Comparison of ENCODE assay signal across 1 fruit fly cellular context in genomic region chr2L:13373435-13374242, dm6.
TF ChIP-seq lines count a peak whose summit lies in the region.

Gene Bdp1 (minus strand): TSS chr2L:13373890.
Gene CG6565 (plus strand): TSS chr2L:13374019.

TF ChIP-seq in whole organism, embryonic, 481 proteins besides CTCF, POLR2A, EP300 and RAD21 (continued from another document and continues in another):
- TF ChIP-seq CG10462 (GFP tag; optimal IDR thresholded peaks at IDR 0.05; lab: Kevin White, UChicago) (peak; percentile 98), Neu2 (GFP tag; optimal IDR thresholded peaks at IDR 0.05; lab: Kevin White, UChicago; ENCODE audit: borderline replicate concordance) (peak; percentile 96), gcm2 (GFP tag; optimal IDR thresholded peaks at IDR 0.05; lab: Kevin White, UChicago) (peak; percentile 97), pum (GFP tag; optimal IDR thresholded peaks at IDR 0.05; lab: Kevin White, UChicago) (peak; percentile 99), CG7372 (GFP tag; IDR thresholded peaks at IDR 0.05; lab: Robert Waterston, UW) (peak; percentile 96), btn (GFP tag; optimal IDR thresholded peaks at IDR 0.05; lab: Kevin White, UChicago) (peak; percentile 96), CG7556 (GFP tag; optimal IDR thresholded peaks at IDR 0.05; lab: Kevin White, UChicago) (peak; percentile 98), Sry-δ (GFP tag; optimal IDR thresholded peaks at IDR 0.05; lab: Kevin White, UChicago) (peak; percentile 85), CG16779 (GFP tag; IDR thresholded peaks at IDR 0.05; lab: Robert Waterston, UW) (peak; percentile 65; the same call in 1 of the 2 replicates), luna (GFP tag; optimal IDR thresholded peaks at IDR 0.05; lab: Kevin White, UChicago) (peak; percentile 97), ftz-f1 (GFP tag; optimal IDR thresholded peaks at IDR 0.05; lab: Kevin White, UChicago) (peak; percentile 52), corto (GFP tag; optimal IDR thresholded peaks at IDR 0.05; lab: Kevin White, UChicago) (peak; percentile 83), ash1 (GFP tag; optimal IDR thresholded peaks at IDR 0.05; lab: Kevin White, UChicago) (no peak), CG14014 (GFP tag; IDR thresholded peaks at IDR 0.05; lab: Robert Waterston, UW) (peak; percentile 95), D (optimal IDR thresholded peaks at IDR 0.05; lab: Kevin White, UChicago) (no peak), D (GFP tag; optimal IDR thresholded peaks at IDR 0.05; lab: Kevin White, UChicago) (peak; percentile 96), CG31388 (GFP tag; optimal IDR thresholded peaks at IDR 0.05; lab: Kevin White, UChicago) (peak; percentile 95), CG5953 (GFP tag; IDR thresholded peaks at IDR 0.05; lab: Robert Waterston, UW) (peak; percentile 76; the same call in 1 of the 2 replicates), Lim3 (GFP tag; IDR thresholded peaks at IDR 0.05; lab: Robert Waterston, UW) (peak; percentile 84), Camta (GFP tag; optimal IDR thresholded peaks at IDR 0.05; lab: Kevin White, UChicago) (peak; percentile 99), Bdp1 (GFP tag; optimal IDR thresholded peaks at IDR 0.05; lab: Kevin White, UChicago) (peak; percentile 96), CG11398 (GFP tag; optimal IDR thresholded peaks at IDR 0.05; lab: Kevin White, UChicago) (peak; percentile 96), Sry-β (GFP tag; optimal IDR thresholded peaks at IDR 0.05; lab: Kevin White, UChicago) (peak; percentile 88), crc (GFP tag; optimal IDR thresholded peaks at IDR 0.05; lab: Kevin White, UChicago) (peak; percentile 95), dimm (GFP tag; IDR thresholded peaks at IDR 0.05; lab: Robert Waterston, UW) (peak; percentile 82), nerfin-1 (tag; optimal IDR thresholded peaks at IDR 0.05; lab: Kevin White, UChicago) (peak; percentile 92), Jarid2 (GFP tag; optimal IDR thresholded peaks at IDR 0.05; lab: Kevin White, UChicago) (no peak), E2f2 (GFP tag; IDR thresholded peaks at IDR 0.05; lab: Robert Waterston, UW) (peak; percentile 76), CG4730 (GFP tag; IDR thresholded peaks at IDR 0.05; lab: Robert Waterston, UW) (peak; percentile 94), CG1602 (GFP tag; optimal IDR thresholded peaks at IDR 0.05; lab: Kevin White, UChicago) (peak; percentile 99), Fer2 (tag; optimal IDR thresholded peaks at IDR 0.05; lab: Kevin White, UChicago) (peak; percentile 93), Side (GFP tag; optimal IDR thresholded peaks at IDR 0.05; lab: Kevin White, UChicago) (peak; percentile 98), Dref (GFP tag; IDR thresholded peaks at IDR 0.05; lab: Robert Waterston, UW) (peak; percentile 26; the same call in 1 of the 2 replicates), bowl (GFP tag; IDR thresholded peaks at IDR 0.05; lab: Robert Waterston, UW) (peak; percentile 68; the same call in 1 of the 2 replicates), dysf (GFP tag; IDR thresholded peaks at IDR 0.05; lab: Robert Waterston, UW) (peak; percentile 97), NC2α (GFP tag; optimal IDR thresholded peaks at IDR 0.05; lab: Kevin White, UChicago) (peak; percentile 95), Hr78 (GFP tag; optimal IDR thresholded peaks at IDR 0.05; lab: Kevin White, UChicago) (no peak), trem (tag; optimal IDR thresholded peaks at IDR 0.05; lab: Kevin White, UChicago) (peak; percentile 78), mirr (GFP tag; optimal IDR thresholded peaks at IDR 0.05; lab: Kevin White, UChicago) (peak; percentile 70), kni (GFP tag; optimal IDR thresholded peaks at IDR 0.05; lab: Kevin White, UChicago) (peak; percentile 89), fd96Cb (tag; optimal IDR thresholded peaks at IDR 0.05; lab: Kevin White, UChicago) (peak; percentile 97), CG16815 (GFP tag; optimal IDR thresholded peaks at IDR 0.05; lab: Kevin White, UChicago) (peak; percentile 99), CG34224 (GFP tag; IDR thresholded peaks at IDR 0.05; lab: Robert Waterston, UW; ENCODE audit: partially characterized antibody) (no peak), Stat92E (GFP tag; optimal IDR thresholded peaks at IDR 0.05; lab: Kevin White, UChicago) (peak in 1 of 3 experiments; percentile 55), CG7271 (tag; optimal IDR thresholded peaks at IDR 0.05; lab: Kevin White, UChicago) (peak; percentile 75), CG8924 (tag; optimal IDR thresholded peaks at IDR 0.05; lab: Kevin White, UChicago) (peak; percentile 95), pros (GFP tag; optimal IDR thresholded peaks at IDR 0.05; lab: Kevin White, UChicago) (peak; percentile 45), schlank (tag; optimal IDR thresholded peaks at IDR 0.05; lab: Kevin White, UChicago) (peak; percentile 88), pita (GFP tag; optimal IDR thresholded peaks at IDR 0.05; lab: Kevin White, UChicago) (no peak), CG13296 (GFP tag; optimal IDR thresholded peaks at IDR 0.05; lab: Kevin White, UChicago) (peak; percentile 95), NFAT (GFP tag; IDR thresholded peaks at IDR 0.05; lab: Robert Waterston, UW) (peak; percentile 90), sens (GFP tag; lab: Kevin White, UChicago) (peak; percentile 100), zfh1 (GFP tag; IDR thresholded peaks at IDR 0.05; lab: Robert Waterston, UW) (peak; percentile 94), CG9215 (GFP tag; IDR thresholded peaks at IDR 0.05; lab: Robert Waterston, UW) (peak; percentile 97), CkIIα-i1 (GFP tag; IDR thresholded peaks at IDR 0.05; lab: Robert Waterston, UW) (peak; percentile 67; the same call in 1 of the 2 replicates), CG17385 (GFP tag; optimal IDR thresholded peaks at IDR 0.05; lab: Kevin White, UChicago) (peak; percentile 93), Drgx (GFP tag; IDR thresholded peaks at IDR 0.05; lab: Robert Waterston, UW) (peak; percentile 92), Mrtf (GFP tag; IDR thresholded peaks at IDR 0.05; lab: Robert Waterston, UW) (peak; percentile 92), al (GFP tag; IDR thresholded peaks at IDR 0.05; lab: Robert Waterston, UW) (peak; percentile 96), CG10979 (tag; optimal IDR thresholded peaks at IDR 0.05; lab: Kevin White, UChicago) (peak; percentile 94), run (tag; optimal IDR thresholded peaks at IDR 0.05; lab: Kevin White, UChicago) (peak; percentile 82), Nf-YC (tag; optimal IDR thresholded peaks at IDR 0.05; lab: Kevin White, UChicago) (peak; percentile 84), CG17361 (GFP tag; IDR thresholded peaks at IDR 0.05; lab: Robert Waterston, UW) (peak; percentile 99), hkb (optimal IDR thresholded peaks at IDR 0.05; lab: Kevin White, UChicago) (peak; percentile 91), hkb (GFP tag; IDR thresholded peaks at IDR 0.05; lab: Robert Waterston, UW) (peak; percentile 93), CG9876 (GFP tag; optimal IDR thresholded peaks at IDR 0.05; lab: Kevin White, UChicago) (peak; percentile 97), gce (GFP tag; IDR thresholded peaks at IDR 0.05; lab: Robert Waterston, UW) (peak; percentile 76), ATbp (GFP tag; optimal IDR thresholded peaks at IDR 0.05; lab: Kevin White, UChicago) (peak; percentile 91), grn (GFP tag; optimal IDR thresholded peaks at IDR 0.05; lab: Kevin White, UChicago) (no peak), CG2678 (tag; optimal IDR thresholded peaks at IDR 0.05; lab: Kevin White, UChicago) (peak; percentile 97), CG4617 (GFP tag; optimal IDR thresholded peaks at IDR 0.05; lab: Kevin White, UChicago; ENCODE audit: borderline replicate concordance) (peak; percentile 98), CG17829 (tag; optimal IDR thresholded peaks at IDR 0.05; lab: Kevin White, UChicago) (peak; percentile 91), h (optimal IDR thresholded peaks at IDR 0.05; lab: Kevin White, UChicago) (no peak), bigmax (GFP tag; optimal IDR thresholded peaks at IDR 0.05; lab: Kevin White, UChicago) (peak; percentile 19), Taf1 (GFP tag; IDR thresholded peaks at IDR 0.05; lab: Robert Waterston, UW) (peak; percentile 90), CG17802 (tag; optimal IDR thresholded peaks at IDR 0.05; lab: Kevin White, UChicago) (peak; percentile 87), CG12942 (GFP tag; optimal IDR thresholded peaks at IDR 0.05; lab: Kevin White, UChicago) (peak; percentile 98), vfl (GFP tag; optimal IDR thresholded peaks at IDR 0.05; lab: Kevin White, UChicago) (peak; percentile 97), CG14860 (GFP tag; IDR thresholded peaks at IDR 0.05; lab: Robert Waterston, UW; ENCODE audit: partially characterized antibody) (no peak), cad (GFP tag; optimal IDR thresholded peaks at IDR 0.05; lab: Kevin White, UChicago) (no peak), croc (GFP tag; conservative IDR thresholded peaks at IDR 0.05; lab: Robert Waterston, UW) (peak; percentile 95), MTF-1 (GFP tag; optimal IDR thresholded peaks at IDR 0.05; lab: Kevin White, UChicago; ENCODE audit: borderline replicate concordance) (peak; percentile 59), pfk (GFP tag; optimal IDR thresholded peaks at IDR 0.05; lab: Kevin White, UChicago) (peak; percentile 44), Max (GFP tag; optimal IDR thresholded peaks at IDR 0.05; lab: Kevin White, UChicago) (peak; percentile 99), CG17612 (GFP tag; IDR thresholded peaks at IDR 0.05; lab: Robert Waterston, UW) (peak; percentile 88), PHDP (tag; optimal IDR thresholded peaks at IDR 0.05; lab: Kevin White, UChicago) (peak; percentile 95), amos (GFP tag; IDR thresholded peaks at IDR 0.05; lab: Robert Waterston, UW; ENCODE audit: partially characterized antibody) (0 out of 2 replicates have a peak, but pooled peaks have one; percentile 10), otp (GFP tag; IDR thresholded peaks at IDR 0.05; lab: Robert Waterston, UW) (peak; percentile 80), grau (tag; optimal IDR thresholded peaks at IDR 0.05; lab: Kevin White, UChicago) (peak; percentile 95), Dad (GFP tag; optimal IDR thresholded peaks at IDR 0.05; lab: Kevin White, UChicago) (peak; percentile 98), CG6854 (GFP tag; optimal IDR thresholded peaks at IDR 0.05; lab: Kevin White, UChicago) (peak; percentile 88), tio (GFP tag; optimal IDR thresholded peaks at IDR 0.05; lab: Kevin White, UChicago) (peak; percentile 99), CG18262 (tag; optimal IDR thresholded peaks at IDR 0.05; lab: Kevin White, UChicago) (peak; percentile 95), jumu (GFP tag; optimal IDR thresholded peaks at IDR 0.05; lab: Kevin White, UChicago) (peak; percentile 99), Atf6 (GFP tag; IDR thresholded peaks at IDR 0.05; lab: Robert Waterston, UW) (peak; percentile 96), Dp (GFP tag; optimal IDR thresholded peaks at IDR 0.05; lab: Kevin White, UChicago) (peak; percentile 25), CG16813 (GFP tag; IDR thresholded peaks at IDR 0.05; lab: Robert Waterston, UW; ENCODE audit: partially characterized antibody) (0 out of 3 replicates have a peak, but pooled peaks have one; percentile 35), dati (GFP tag; IDR thresholded peaks at IDR 0.05; lab: Robert Waterston, UW) (peak; percentile 60), ttk (GFP tag; IDR thresholded peaks at IDR 0.05; lab: Robert Waterston, UW) (peak; percentile 91), prd (optimal IDR thresholded peaks at IDR 0.05; lab: Kevin White, UChicago) (no peak), prd (GFP tag; IDR thresholded peaks at IDR 0.05; lab: Robert Waterston, UW) (peak; percentile 98), gem (tag; optimal IDR thresholded peaks at IDR 0.05; lab: Kevin White, UChicago) (peak; percentile 98), CHES-1-like (GFP tag; optimal IDR thresholded peaks at IDR 0.05; lab: Kevin White, UChicago) (peak; percentile 98), Scr (GFP tag; IDR thresholded peaks at IDR 0.05; lab: Robert Waterston, UW; ENCODE audit: partially characterized antibody) (peak; percentile 48; the same call in 1 of the 2 replicates), CG12219 (GFP tag; optimal IDR thresholded peaks at IDR 0.05; lab: Kevin White, UChicago) (peak; percentile 82), CG11504 (tag; optimal IDR thresholded peaks at IDR 0.05; lab: Kevin White, UChicago) (peak; percentile 95), fu2 (GFP tag; optimal IDR thresholded peaks at IDR 0.05; lab: Kevin White, UChicago) (peak; percentile 99), CG13775 (GFP tag; optimal IDR thresholded peaks at IDR 0.05; lab: Kevin White, UChicago) (peak; percentile 99), CG11560 (tag; IDR thresholded peaks at IDR 0.05; lab: Robert Waterston, UW) (peak; percentile 91), repo (GFP tag; optimal IDR thresholded peaks at IDR 0.05; lab: Kevin White, UChicago) (peak; percentile 96), pnt (GFP tag; optimal IDR thresholded peaks at IDR 0.05; lab: Kevin White, UChicago) (peak; percentile 99), br (optimal IDR thresholded peaks at IDR 0.05; lab: Kevin White, UChicago) (no peak), jigr1 (GFP tag; IDR thresholded peaks at IDR 0.05; lab: Robert Waterston, UW) (peak; percentile 96), ase (GFP tag; IDR thresholded peaks at IDR 0.05; lab: Robert Waterston, UW) (peak; percentile 94), CG13424 (tag; optimal IDR thresholded peaks at IDR 0.05; lab: Kevin White, UChicago) (peak; percentile 97), CG15601 (tag; optimal IDR thresholded peaks at IDR 0.05; lab: Kevin White, UChicago) (peak; percentile 93), ind (GFP tag; optimal IDR thresholded peaks at IDR 0.05; lab: Kevin White, UChicago) (peak; percentile 98), knrl (GFP tag; IDR thresholded peaks at IDR 0.05; lab: Robert Waterston, UW; ENCODE audit: partially characterized antibody) (peak; percentile 63), Gug (GFP tag; IDR thresholded peaks at IDR 0.05; lab: Robert Waterston, UW) (peak; percentile 98), maf-S (GFP tag; optimal IDR thresholded peaks at IDR 0.05; lab: Kevin White, UChicago) (peak; percentile 98), trh (GFP tag; optimal IDR thresholded peaks at IDR 0.05; lab: Kevin White, UChicago) (peak; percentile 96), Asciz (GFP tag; optimal IDR thresholded peaks at IDR 0.05; lab: Kevin White, UChicago) (peak; percentile 93), zfh2 (GFP tag; optimal IDR thresholded peaks at IDR 0.05; lab: Kevin White, UChicago) (peak; percentile 99), CG34376 (GFP tag; optimal IDR thresholded peaks at IDR 0.05; lab: Kevin White, UChicago) (peak; percentile 95), NC2β (GFP tag; optimal IDR thresholded peaks at IDR 0.05; lab: Kevin White, UChicago) (peak; percentile 97), Awh (GFP tag; IDR thresholded peaks at IDR 0.05; lab: Robert Waterston, UW) (peak; percentile 84), Ada2b (GFP tag; IDR thresholded peaks at IDR 0.05; lab: Robert Waterston, UW) (peak; percentile 93), CG11093 (GFP tag; IDR thresholded peaks at IDR 0.05; lab: Robert Waterston, UW) (peak; percentile 97), CG14965 (GFP tag; optimal IDR thresholded peaks at IDR 0.05; lab: Kevin White, UChicago; ENCODE audit: borderline replicate concordance) (peak; percentile 76)
